Worm (Caenorhabditis elegans): ENCODE results near the gene C01G5.7.

C01G5.7 gene

DNA sequence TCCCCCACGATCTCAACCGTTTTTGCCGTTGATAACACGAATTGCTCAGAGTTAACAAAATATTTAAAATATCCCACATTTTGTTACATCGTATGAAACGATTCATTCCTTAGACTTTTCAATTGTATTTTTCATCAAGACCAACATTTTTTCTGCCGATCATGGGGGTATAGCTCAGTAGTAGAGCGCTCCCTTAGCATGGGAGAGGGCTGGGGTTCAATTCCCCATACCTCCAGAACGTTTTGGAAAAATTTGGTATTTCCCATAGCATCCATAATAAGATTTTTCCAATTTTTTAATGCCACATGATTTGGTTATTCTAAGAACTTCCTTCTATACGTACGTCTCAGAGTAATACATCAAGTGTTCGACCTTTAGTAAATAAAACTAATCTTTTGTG lies 44.1 kb downstream of the C01G5.7 start:
- TF ChIP-seq unc-62 (GFP tag; optimal IDR thresholded peaks at IDR 0.05 in 1 of 2) (peak in 1 of 2 experiments; percentile 50), unc-62 (tag; optimal IDR thresholded peaks at IDR 0.05) (no peak), snpc-1.2 (GFP tag; IDR thresholded peaks at IDR 0.05) (0 out of 2 replicates have a peak, but pooled peaks have one; percentile 62), dpl-1 (GFP tag; optimal IDR thresholded peaks at IDR 0.05) (no peak), egl-27 (tag; optimal IDR thresholded peaks at IDR 0.05) (no peak)

DNA sequence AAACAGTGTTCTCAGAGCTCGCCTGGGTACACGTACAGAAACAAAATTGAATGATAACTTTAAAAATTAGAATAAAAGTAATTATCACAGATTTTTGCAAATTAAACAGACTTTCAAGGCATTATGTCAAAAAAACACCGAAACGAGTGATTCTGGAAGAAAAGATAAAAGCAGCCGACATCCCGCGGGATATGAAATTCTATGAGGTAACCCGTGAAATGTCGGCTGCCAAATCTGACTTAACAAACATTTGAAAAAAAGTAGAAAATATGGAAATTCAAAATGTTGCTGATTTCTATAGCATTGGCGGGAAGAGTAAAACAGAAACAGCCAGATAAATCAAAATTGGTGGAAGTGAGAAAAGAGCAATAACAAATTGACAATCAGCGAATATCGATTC lies 47.6 kb downstream of the C01G5.7 start:
- TF ChIP-seq F37D6.2 (tag; optimal IDR thresholded peaks at IDR 0.05) (no peak), php-3 (GFP tag; IDR thresholded peaks at IDR 0.05) (no peak), skn-1 (tag; optimal IDR thresholded peaks at IDR 0.05) (no peak), arid-1 (GFP tag; conservative IDR thresholded peaks at IDR 0.05) (no peak), F10B5.3 (tag; optimal IDR thresholded peaks at IDR 0.05) (no peak), ztf-11 (tag; optimal IDR thresholded peaks at IDR 0.05) (no peak), daf-12 (tag; optimal IDR thresholded peaks at IDR 0.05) (no peak), snpc-4 (tag; optimal IDR thresholded peaks at IDR 0.05) (no peak), F26F4.8 (GFP tag; conservative IDR thresholded peaks at IDR 0.05) (no peak)

Data from whole organism, L4 larva.